Worm (Caenorhabditis elegans) whole organism, young adult: Measurements from ENCODE around the gene ZK666.15.

Experiments
- B0035.1 ChIP-seq: sonication (generic microtip); optimal IDR thresholded peaks from 2 replicates; lab custom pipeline; 2016; ENCODE audit warnings: missing genetic modification characterization, mild to moderate bottlenecking, missing compliant biosample characterization, missing genotype, missing genetic modification reagents
- B0261.1 ChIP-seq: sonication (generic microtip); optimal IDR thresholded peaks from 2 replicates; lab custom pipeline; 2016; ENCODE audit warnings: mild to moderate bottlenecking, missing genetic modification characterization, moderate library complexity, missing compliant biosample characterization
- B0336.3 ChIP-seq: fragments of 200-800 bp; sonication (Bioruptor generic); IDR thresholded peaks from 2 replicates; pipeline ENCODE4 v1.3.6; 2022; ENCODE audit warnings: missing genetic modification characterization, missing compliant biosample characterization
- C06A6.2 ChIP-seq: fragments of 200-800 bp; sonication (Bioruptor generic); conservative IDR thresholded peaks from 2 replicates; pipeline ENCODE4 v1.3.6; 2022; ENCODE audit warnings: missing genetic modification characterization, missing compliant biosample characterization
- F22D6.2 ChIP-seq: sonication (generic microtip); optimal IDR thresholded peaks from 2 replicates; lab custom pipeline; 2016; ENCODE audit warnings: mild to moderate bottlenecking, missing genetic modification characterization, missing compliant biosample characterization
- F52B5.7 ChIP-seq: sonication (generic microtip); optimal IDR thresholded peaks from 2 replicates; lab custom pipeline; 2016; ENCODE audit warnings: mild to moderate bottlenecking, missing genetic modification characterization, missing compliant biosample characterization
- F57A8.1 ChIP-seq: fragments of 200-800 bp; sonication (Bioruptor generic); optimal IDR thresholded peaks from 2 replicates; lab custom pipeline; 2018; ENCODE audit warnings: mild to moderate bottlenecking, missing genetic modification characterization, moderate library complexity, missing compliant biosample characterization
- K12H6.12 ChIP-seq: fragments of 200-800 bp; sonication (Bioruptor generic); optimal IDR thresholded peaks from 2 replicates; lab custom pipeline; 2018; ENCODE audit warnings: mild to moderate bottlenecking, missing genetic modification characterization, missing compliant biosample characterization
- Y53F4B.3 ChIP-seq: fragments of 200-800 bp; sonication (Bioruptor generic); IDR thresholded peaks from 2 replicates; pipeline ENCODE4 v1.3.6; 2022; ENCODE audit warnings: missing genetic modification reagents, missing genetic modification characterization, missing compliant biosample characterization
- Y53G8AR.9 ChIP-seq: fragments of 200-800 bp; sonication (Bioruptor generic); conservative IDR thresholded peaks from 2 replicates; pipeline ENCODE4 v1.3.6; 2022; ENCODE audit warnings: missing genetic modification reagents, missing genetic modification characterization, missing compliant biosample characterization
- Y79H2A.3 ChIP-seq: fragments of 200-800 bp; sonication (Bioruptor generic); conservative IDR thresholded peaks from 2 replicates; pipeline ENCODE4 v1.3.6; 2022; ENCODE audit warnings: missing genetic modification reagents, missing genetic modification characterization, missing compliant biosample characterization
- ZK185.1 ChIP-seq: sonication (generic microtip); optimal IDR thresholded peaks from 2 replicates; lab custom pipeline; 2016; ENCODE audit warnings: mild to moderate bottlenecking, missing genetic modification characterization, missing compliant biosample characterization; ENCODE audit not compliant: poor library complexity, severe bottlenecking
- ama-1 ChIP-seq, 3 experiments: fragments of 150-350 bp in 1 of 3; sonication (generic microtip) in 2 of 3; optimal IDR thresholded peaks; 2 replicates each; lab custom pipeline; 2014 to 2018; ENCODE audit warnings: missing biosample characterization in 2 of 3, missing genetic modification characterization in 2 of 3, missing genetic modification reagents in 2 of 3
- aptf-3 ChIP-seq: fragments of 200-800 bp; sonication (Bioruptor generic); IDR thresholded peaks from 2 replicates; pipeline ENCODE4 v1.3.6; 2022; ENCODE audit warnings: missing genetic modification characterization, missing compliant biosample characterization
- athp-1 ChIP-seq: sonication (generic microtip); optimal IDR thresholded peaks from 2 replicates; lab custom pipeline; 2017; ENCODE audit warnings: mild to moderate bottlenecking, missing genetic modification characterization, missing compliant biosample characterization
- attf-3 ChIP-seq: fragments of 200-800 bp; sonication (Bioruptor generic); conservative IDR thresholded peaks from 2 replicates; pipeline ENCODE4 v1.3.6; 2022; ENCODE audit warnings: missing genetic modification reagents, missing genetic modification characterization, missing compliant biosample characterization
- attf-5 ChIP-seq: fragments of 200-800 bp; sonication (Bioruptor generic); optimal IDR thresholded peaks from 2 replicates; lab custom pipeline; 2018; ENCODE audit warnings: mild to moderate bottlenecking, missing genetic modification characterization, missing compliant biosample characterization
- ceh-40 ChIP-seq: fragments of 200-800 bp; sonication (Bioruptor generic); IDR thresholded peaks from 2 replicates; pipeline ENCODE4 v1.3.6; 2022; ENCODE audit warnings: missing genetic modification characterization, missing compliant biosample characterization
- die-1 ChIP-seq: sonication (generic microtip); optimal IDR thresholded peaks from 2 replicates; lab custom pipeline; 2016; ENCODE audit warnings: missing genotype, mild to moderate bottlenecking, missing genetic modification characterization, missing compliant biosample characterization
- dox-1 ChIP-seq: fragments of 200-800 bp; sonication (Bioruptor generic); IDR thresholded peaks from 2 replicates; pipeline ENCODE4 v1.3.6; 2022; ENCODE audit warnings: missing genetic modification reagents, missing genetic modification characterization, missing compliant biosample characterization
- dpff-1 ChIP-seq: sonication (generic microtip); optimal IDR thresholded peaks from 2 replicates; lab custom pipeline; 2017; ENCODE audit warnings: mild to moderate bottlenecking, missing genetic modification characterization, missing compliant biosample characterization
- ets-4 ChIP-seq: fragments of 200-800 bp; sonication (Bioruptor generic); optimal IDR thresholded peaks from 2 replicates; lab custom pipeline; 2018; ENCODE audit warnings: mild to moderate bottlenecking, missing genetic modification characterization, missing compliant biosample characterization
- him-1 ChIP-seq: sonication (generic microtip); optimal IDR thresholded peaks from 2 replicates; lab custom pipeline; 2016; ENCODE audit warnings: missing genotype, missing genetic modification reagents, missing genetic modification characterization, missing compliant biosample characterization
- hmg-1.2 ChIP-seq: fragments of 200-800 bp; sonication (Bioruptor generic); IDR thresholded peaks from 2 replicates; pipeline ENCODE4 v1.3.6; 2022; ENCODE audit warnings: missing genetic modification reagents, missing genetic modification characterization, missing compliant biosample characterization
- let-526 ChIP-seq: fragments of 200-800 bp; sonication (Bioruptor generic); IDR thresholded peaks from 2 replicates; pipeline ENCODE4 v1.3.6; 2022; ENCODE audit warnings: missing genetic modification reagents, missing genetic modification characterization, missing compliant biosample characterization
- let-607 ChIP-seq, 2 experiments: fragments of 200-800 bp in 1 of 2; sonication (Bioruptor generic) in 1 of 2; sonication (generic microtip) in 1 of 2; optimal IDR thresholded peaks; 2 replicates each; lab custom pipeline; 2016 to 2018; ENCODE audit warnings: mild to moderate bottlenecking in 2 of 2, missing compliant biosample characterization in 2 of 2, missing genetic modification characterization in 2 of 2, moderate library complexity in 2 of 2, missing genotype in 1 of 2
- lin-35 ChIP-seq, 3 experiments: fragments of 150-350 bp in 2 of 3; sonication (generic microtip) in 1 of 3; optimal IDR thresholded peaks; 2 replicates each; lab custom pipeline; 2014 to 2018; ENCODE audit warnings: missing biosample characterization in 3 of 3, missing genetic modification characterization in 3 of 3, missing genetic modification reagents in 3 of 3
- lin-40 ChIP-seq: sonication (generic microtip); optimal IDR thresholded peaks from 2 replicates; lab custom pipeline; 2016; ENCODE audit warnings: missing genetic modification characterization, mild to moderate bottlenecking, missing compliant biosample characterization, missing genotype, missing genetic modification reagents
- madf-10 ChIP-seq: sonication (generic microtip); optimal IDR thresholded peaks from 2 replicates; lab custom pipeline; 2016; ENCODE audit warnings: mild to moderate bottlenecking, missing genetic modification characterization, missing compliant biosample characterization
- mcd-1 ChIP-seq: fragments of 200-800 bp; sonication (Bioruptor generic); IDR thresholded peaks from 2 replicates; pipeline ENCODE4 v1.3.6; 2022; ENCODE audit warnings: missing genetic modification reagents, missing genetic modification characterization, missing compliant biosample characterization
- mes-4 ChIP-seq: sonication (generic microtip); optimal IDR thresholded peaks from 2 replicates; lab custom pipeline; 2016; ENCODE audit warnings: missing genotype, missing genetic modification characterization, missing compliant biosample characterization
- snpc-1.1 ChIP-seq: sonication (generic microtip); optimal IDR thresholded peaks from 2 replicates; lab custom pipeline; 2017; ENCODE audit warnings: missing genetic modification characterization, mild to moderate bottlenecking, missing compliant biosample characterization, antibody characterized with exemption, moderate library complexity, missing genotype, missing genetic modification reagents; ENCODE audit not compliant: insufficient read depth
- somi-1 ChIP-seq: fragments of 200-800 bp; sonication (Bioruptor generic); optimal IDR thresholded peaks from 2 replicates; lab custom pipeline; 2018; ENCODE audit warnings: mild to moderate bottlenecking, missing genetic modification characterization, missing compliant biosample characterization
- tbp1 ChIP-seq: fragments of 200-800 bp; sonication (Bioruptor generic); optimal IDR thresholded peaks from 2 replicates; lab custom pipeline; 2018; ENCODE audit warnings: mild to moderate bottlenecking, missing genetic modification characterization, missing compliant biosample characterization
- tlf-1 ChIP-seq: fragments of 200-800 bp; sonication (Bioruptor generic); optimal IDR thresholded peaks from 2 replicates; lab custom pipeline; 2018; ENCODE audit warnings: mild to moderate bottlenecking, missing genetic modification characterization, missing compliant biosample characterization
- unc-130 ChIP-seq: sonication (generic microtip); optimal IDR thresholded peaks from 2 replicates; lab custom pipeline; 2016; ENCODE audit warnings: missing genetic modification reagents, missing genetic modification characterization, missing compliant biosample characterization
- unc-62 ChIP-seq: fragments of 150-350 bp; optimal IDR thresholded peaks from 2 replicates; lab custom pipeline; 2014; ENCODE audit warnings: missing biosample characterization, missing genetic modification reagents, missing genetic modification characterization
- zim-3 ChIP-seq: sonication (generic microtip); optimal IDR thresholded peaks from 2 replicates; lab custom pipeline; 2017; ENCODE audit warnings: mild to moderate bottlenecking, missing genetic modification characterization, moderate library complexity, missing compliant biosample characterization
- ztf-22 ChIP-seq: fragments of 200-800 bp; sonication (Bioruptor generic); optimal IDR thresholded peaks from 2 replicates; lab custom pipeline; 2018; ENCODE audit warnings: mild to moderate bottlenecking, missing genetic modification characterization, moderate library complexity, missing compliant biosample characterization
- ztf-26 ChIP-seq: sonication (generic microtip); optimal IDR thresholded peaks from 2 replicates; lab custom pipeline; 2017; ENCODE audit warnings: missing genetic modification characterization, missing compliant biosample characterization
- ztf-6 ChIP-seq: fragments of 200-800 bp; sonication (Bioruptor generic); IDR thresholded peaks from 2 replicates; pipeline ENCODE4 v1.3.6; 2022; ENCODE audit warnings: missing genetic modification reagents, missing genetic modification characterization, missing compliant biosample characterization

Gene ZK666.15

DNA sequence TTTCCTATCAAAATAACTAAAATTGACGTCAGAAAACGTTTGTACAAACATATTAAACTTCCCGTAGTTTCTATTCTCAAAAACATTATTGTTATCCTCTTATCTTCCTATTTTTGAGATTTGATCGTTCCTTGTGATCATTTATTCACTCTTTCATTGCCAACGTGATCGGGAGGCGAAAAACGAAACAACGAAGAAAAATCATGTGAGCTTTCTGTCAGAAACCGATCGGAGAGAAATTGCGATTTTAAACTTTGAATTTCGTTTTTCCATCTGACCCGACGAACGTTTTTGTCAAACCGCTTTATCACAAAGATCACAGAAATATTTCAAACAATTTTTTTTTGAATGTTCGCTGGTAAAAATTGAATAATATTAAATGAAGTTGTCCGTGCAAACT lies 40.5 kb upstream of the ZK666.15 start:
- TF ChIP-seq F22D6.2 (tag; lab: Kevin White, UChicago) (no peak), zim-3 (tag; lab: Kevin White, UChicago) (no peak), attf-3 (no peak), hmg-1.2 (GFP tag; lab: Robert Waterston, UW) (peak; percentile 15; the same call in 1 of the 2 replicates), mcd-1 (no peak), let-526 (GFP tag; lab: Robert Waterston, UW) (0 out of 2 replicates have a peak, but pooled peaks have one; percentile 61), mes-4 (tag; lab: Kevin White, UChicago) (no peak), madf-10 (tag; lab: Kevin White, UChicago) (peak; percentile 12), unc-130 (GFP tag; lab: Kevin White, UChicago) (no peak), snpc-1.1 (tag; lab: Kevin White, UChicago) (no peak), tlf-1 (GFP tag; lab: Kevin White, UChicago) (peak; percentile 11), Y79H2A.3 (GFP tag; lab: Robert Waterston, UW) (no peak), F52B5.7 (tag; lab: Kevin White, UChicago) (no peak), athp-1 (tag; lab: Kevin White, UChicago) (no peak), Y53F4B.3 (GFP tag; lab: Robert Waterston, UW) (no peak), lin-40 (tag; lab: Kevin White, UChicago) (no peak), somi-1 (peak; percentile 53), aptf-3 (GFP tag; lab: Robert Waterston, UW) (no peak), ama-1 (optimal IDR thresholded peaks at IDR 0.05; lab: Kevin White, UChicago) (no peak), ama-1 (GFP tag; optimal IDR thresholded peaks at IDR 0.05; lab: Kevin White, UChicago) (no peak), lin-35 (GFP tag; optimal IDR thresholded peaks at IDR 0.05; lab: Kevin White, UChicago) (no peak)

DNA sequence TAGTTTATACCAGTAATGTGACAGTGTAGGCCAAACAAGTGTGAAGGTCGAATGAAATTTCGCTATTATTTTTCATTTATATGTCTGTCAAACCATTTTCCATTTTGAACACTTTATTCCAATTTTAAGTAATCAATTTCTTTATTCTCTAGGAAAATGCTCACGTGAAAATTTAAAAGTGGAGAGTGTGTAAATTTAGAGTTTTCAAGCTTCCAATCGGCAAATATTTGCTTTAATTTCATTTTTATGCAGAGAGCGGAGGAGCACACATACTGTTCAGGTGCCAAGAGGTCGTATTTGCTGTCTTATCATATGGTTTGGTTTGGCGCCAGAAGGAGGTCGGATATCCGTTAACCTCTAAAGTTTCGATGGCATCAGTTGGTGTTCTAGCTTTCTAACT lies 40.0 kb upstream of the ZK666.15 start:
- no peak for TF ChIP-seq ceh-40 (GFP tag; lab: Robert Waterston, UW)
- TF ChIP-seq Y53G8AR.9 (GFP tag; lab: Robert Waterston, UW) = 0 out of 2 replicates have a peak, but pooled peaks have one; percentile 9

DNA sequence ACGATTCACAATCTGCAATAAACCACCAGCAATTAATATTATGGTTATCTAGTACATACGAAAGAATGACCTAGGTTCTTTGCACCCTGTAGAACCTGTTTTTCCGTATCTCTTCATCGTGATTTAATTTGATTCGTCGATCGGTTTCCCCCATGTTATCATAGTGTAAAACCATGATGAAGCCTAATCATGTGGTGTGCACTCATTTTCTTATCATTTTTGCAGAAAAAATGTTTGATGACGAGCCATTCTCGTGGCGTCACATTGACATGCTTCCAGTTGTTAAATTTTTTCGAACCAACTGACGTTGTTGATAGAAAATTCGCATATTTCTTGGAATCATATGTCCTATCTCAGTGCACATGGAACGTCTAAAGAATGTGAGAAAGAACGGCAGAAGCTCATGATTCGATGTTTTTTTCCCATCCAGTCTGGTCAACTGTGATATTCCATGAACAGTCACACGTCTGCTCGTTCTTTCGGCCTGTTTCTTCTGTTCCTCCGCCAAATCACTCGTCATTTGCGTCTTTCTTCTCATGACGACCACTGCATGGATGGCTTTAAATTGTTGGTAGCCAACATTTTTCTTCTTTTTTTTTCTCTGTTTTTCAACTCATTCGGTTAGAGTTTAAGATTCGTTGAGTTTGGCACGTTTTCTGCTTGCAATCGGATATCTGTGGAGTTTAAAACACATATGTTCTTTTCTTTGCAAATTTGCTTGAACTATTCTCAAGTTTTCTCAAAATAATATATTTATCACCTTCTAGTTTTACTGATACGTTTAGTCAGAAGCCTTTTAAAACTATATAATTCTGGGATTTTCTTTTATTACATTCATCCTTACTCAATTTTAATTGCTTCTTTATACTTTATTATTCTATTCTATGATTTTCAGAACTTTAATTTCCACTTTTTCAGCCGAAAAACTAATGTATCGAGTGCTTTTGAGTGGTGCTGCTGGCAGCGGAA lies 39.2 kb upstream of the ZK666.15 start, which contains the start of gene ZK673.2:
Gene ZK673.2 (plus strand): TSS at position 919 of the 969 bp plus-strand sequence.
- TF ChIP-seq B0035.1 (tag; lab: Kevin White, UChicago) (no peak), aptf-3 (GFP tag; lab: Robert Waterston, UW) (no peak), B0261.1 (no peak), let-526 (GFP tag; lab: Robert Waterston, UW) (no peak), tbp1 (peak; percentile 29), him-1 (tag; lab: Kevin White, UChicago) (no peak), attf-3 (no peak), ZK185.1 (no peak), K12H6.12 (tag; lab: Kevin White, UChicago) (peak; percentile 7), C06A6.2 (GFP tag; lab: Robert Waterston, UW) (0 out of 2 replicates have a peak, but pooled peaks have one; percentile 11), unc-130 (GFP tag; lab: Kevin White, UChicago) (no peak), B0336.3 (no peak), unc-62 (peak; percentile 39), lin-35 (GFP tag; optimal IDR thresholded peaks at IDR 0.05; lab: Kevin White, UChicago) (no peak), Y53G8AR.9 (GFP tag; lab: Robert Waterston, UW) (0 out of 2 replicates have a peak, but pooled peaks have one; percentile 55), ztf-26 (tag; lab: Kevin White, UChicago) (peak; percentile 43), ztf-6 (GFP tag; lab: Robert Waterston, UW) (no peak), attf-5 (GFP tag; lab: Kevin White, UChicago) (peak; percentile 45), dpff-1 (tag; lab: Kevin White, UChicago) (no peak), let-607 (tag; optimal IDR thresholded peaks at IDR 0.05; lab: Kevin White, UChicago) (peak in 1 of 2 experiments; percentile 35), ztf-22 (GFP tag; lab: Kevin White, UChicago) (peak; percentile 80), ets-4 (GFP tag; lab: Kevin White, UChicago) (peak; percentile 23), dox-1 (GFP tag; lab: Robert Waterston, UW) (peak; percentile 24; the same call in 1 of the 2 replicates), die-1 (no peak), F57A8.1 (GFP tag; lab: Kevin White, UChicago) (no peak)
